Worm (Caenorhabditis elegans) whole organism, midembryonic: ENCODE data around the gene nhr-60.
"Not testable (repeated sequence)": the region's sequence is repeated elsewhere in the genome, so short reads cannot be mapped to it uniquely, and the experiment has no call there.

Source experiments
- T22C8.4 ChIP-seq: fragments of 200-800 bp; sonication (Bioruptor generic); IDR thresholded peaks from 2 replicates; pipeline ENCODE4 v1.3.6; 2022; ENCODE audit warnings: missing genetic modification characterization, missing compliant biosample characterization
- cog-1 ChIP-seq: sonication (generic microtip); optimal IDR thresholded peaks from 2 replicates; lab custom pipeline; 2016; ENCODE audit warnings: missing genetic modification characterization, missing compliant biosample characterization
- flt-1 ChIP-seq: fragments of 200-800 bp; sonication (Bioruptor generic); IDR thresholded peaks from 2 replicates; pipeline ENCODE4 v1.3.6; 2022; ENCODE audit warnings: missing genetic modification characterization, missing compliant biosample characterization
- klf-2 ChIP-seq: fragments of 200-800 bp; sonication (Bioruptor generic); conservative IDR thresholded peaks from 2 replicates; pipeline ENCODE4 v1.3.6; 2022; ENCODE audit warnings: missing genetic modification reagents, missing genetic modification characterization, missing compliant biosample characterization
- med-1 ChIP-seq: sonication (generic microtip); optimal IDR thresholded peaks from 2 replicates; lab custom pipeline; 2017; ENCODE audit warnings: missing genetic modification characterization, mild to moderate bottlenecking, missing compliant biosample characterization, antibody characterized with exemption, missing genetic modification reagents; ENCODE audit not compliant: insufficient read depth
- ref-1 ChIP-seq: fragments of 200-800 bp; sonication (Bioruptor generic); conservative IDR thresholded peaks from 2 replicates; pipeline ENCODE4 v1.3.6; 2022; ENCODE audit warnings: missing genetic modification reagents, missing genetic modification characterization, missing compliant biosample characterization
- tab-1 ChIP-seq: fragments of 200-800 bp; sonication (Bioruptor generic); IDR thresholded peaks from 2 replicates; pipeline ENCODE4 v1.3.6; 2022; ENCODE audit warnings: missing genetic modification characterization, missing compliant biosample characterization
- ztf-23 ChIP-seq: fragments of 200-800 bp; sonication (Bioruptor generic); IDR thresholded peaks from 2 replicates; pipeline ENCODE4 v1.3.6; 2022; ENCODE audit warnings: missing genetic modification reagents, missing genetic modification characterization, missing compliant biosample characterization
- ztf-29 ChIP-seq: fragments of 200-800 bp; sonication (Bioruptor generic); IDR thresholded peaks from 2 replicates; pipeline ENCODE4 v1.3.6; 2022; ENCODE audit warnings: missing genetic modification reagents, missing genetic modification characterization, missing compliant biosample characterization

The nhr-60 gene

DNA sequence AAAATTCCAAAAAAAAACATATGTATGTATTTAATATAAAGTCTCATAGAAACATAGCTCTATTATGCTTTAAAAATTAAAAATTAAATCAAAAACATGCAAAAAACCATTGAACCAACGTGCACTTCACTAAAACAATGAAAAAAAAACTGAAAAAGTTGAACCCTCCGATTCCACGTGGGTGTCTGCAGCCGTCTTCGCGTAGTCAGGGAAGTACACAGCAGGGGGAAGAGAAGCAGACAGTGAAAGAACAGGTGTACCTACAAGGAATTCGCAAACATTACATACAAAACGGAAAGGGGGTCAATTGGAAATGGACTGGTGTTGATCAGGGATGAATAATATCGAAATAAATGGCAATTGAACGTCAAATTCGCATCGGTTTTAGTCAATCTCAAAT lies 900 bp upstream of the nhr-60 start:
- TF ChIP-seq klf-2 (GFP tag; lab: Robert Waterston, UW) (no peak), ztf-29 (GFP tag; lab: Robert Waterston, UW) (no peak), tab-1 (GFP tag; lab: Robert Waterston, UW) (no peak), flt-1 (GFP tag; lab: Robert Waterston, UW) (no peak), cog-1 (tag; lab: Kevin White, UChicago) (no peak), med-1 (no peak), ztf-23 (GFP tag; lab: Robert Waterston, UW) (no peak)

DNA sequence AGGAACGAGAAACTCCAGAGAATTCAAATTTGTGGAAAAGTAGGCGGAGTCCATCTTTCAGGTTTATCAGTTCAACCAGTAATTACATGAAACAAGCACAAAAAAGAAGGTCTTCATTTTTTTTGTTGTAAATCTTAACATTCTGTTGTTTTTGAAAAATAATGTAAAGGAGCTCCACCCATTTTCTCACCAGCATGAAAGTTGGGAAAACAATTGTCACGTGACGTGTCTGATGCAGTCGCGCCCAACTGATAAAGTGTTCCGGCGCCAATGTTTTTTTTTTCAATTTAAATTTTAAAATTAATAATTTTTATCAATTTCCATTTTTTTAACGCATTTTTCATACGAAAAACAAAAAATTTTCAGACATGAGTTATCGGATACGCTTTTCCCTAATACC lies 4.0 kb downstream of the nhr-60 start, which contains the start of gene F57A10.4:
F57A10.4 (plus strand) TSS at position 367 of the 400 bp plus-strand sequence.
- TF ChIP-seq ztf-29 (GFP tag; lab: Robert Waterston, UW) (no peak), klf-2 (GFP tag; lab: Robert Waterston, UW) (no peak), T22C8.4 (GFP tag; lab: Robert Waterston, UW) (no peak), tab-1 (GFP tag; lab: Robert Waterston, UW) (no peak), ztf-23 (GFP tag; lab: Robert Waterston, UW) (no peak), med-1 (no peak), ref-1 (GFP tag; lab: Robert Waterston, UW) (no peak), cog-1 (tag; lab: Kevin White, UChicago) (no peak)

DNA sequence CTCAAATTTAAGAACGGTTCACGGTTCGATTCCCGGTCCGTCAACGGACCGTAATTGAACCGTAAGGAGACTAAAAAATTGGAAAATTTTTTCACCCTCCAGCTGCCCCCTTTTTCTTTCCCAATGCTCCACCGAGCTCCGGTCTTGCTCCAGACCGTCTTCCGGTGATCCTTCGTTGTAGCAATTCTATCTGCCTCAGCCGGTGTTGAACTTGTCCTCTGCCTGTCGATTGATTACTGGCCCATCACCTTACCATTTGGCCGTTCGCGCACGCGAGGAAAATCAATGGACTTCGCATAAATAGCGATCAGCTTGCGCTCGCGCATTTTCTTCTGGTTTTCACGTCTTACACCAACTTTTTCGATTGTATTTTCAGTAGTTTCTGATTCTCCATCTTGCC lies 5.7 kb downstream of the nhr-60 start:
- TF ChIP-seq ref-1 (GFP tag; lab: Robert Waterston, UW) (0 out of 2 replicates have a peak, but pooled peaks have one; percentile 11), ztf-23 (GFP tag; lab: Robert Waterston, UW) (0 out of 2 replicates have a peak, but pooled peaks have one; percentile 57), flt-1 (GFP tag; lab: Robert Waterston, UW) (peak; percentile 39; the same call in 1 of the 2 replicates), tab-1 (GFP tag; lab: Robert Waterston, UW) (peak; percentile 75), T22C8.4 (GFP tag; lab: Robert Waterston, UW) (peak; percentile 22; the same call in 1 of the 2 replicates)

DNA sequence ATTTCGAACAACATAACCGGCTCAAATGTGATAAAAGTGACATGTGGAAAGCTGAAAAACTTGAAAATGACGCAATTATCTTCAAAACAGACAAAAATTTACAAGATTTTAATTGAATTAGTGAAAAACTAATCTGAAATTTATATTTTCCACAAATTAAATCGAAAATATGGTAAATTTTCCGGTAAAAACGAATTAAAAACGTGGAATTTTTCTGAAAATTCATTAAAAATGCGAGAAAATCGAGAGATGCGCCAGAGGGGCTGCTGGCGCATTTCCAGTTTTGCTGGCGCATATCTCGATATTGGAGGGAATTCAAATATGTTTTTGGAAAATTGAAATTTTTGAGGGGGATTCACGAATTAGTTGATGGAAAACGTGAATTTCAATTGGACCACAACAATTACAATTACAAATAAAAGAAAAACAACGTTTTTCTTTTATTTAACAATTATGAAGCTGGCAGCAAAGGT lies 6.9 kb downstream of the nhr-60 start, which contains the start of the genes haf-3 and F57A10.2:
haf-3 (minus strand) TSS at position 51 of the 473 bp plus-strand sequence.
F57A10.2 (plus strand) TSS at position 454 of the 473 bp plus-strand sequence.
- TF ChIP-seq med-1 (no peak), ztf-29 (GFP tag; lab: Robert Waterston, UW) (no peak), ztf-23 (GFP tag; lab: Robert Waterston, UW) (0 out of 2 replicates have a peak, but pooled peaks have one; percentile 53), cog-1 (tag; lab: Kevin White, UChicago) (peak; percentile 38), T22C8.4 (GFP tag; lab: Robert Waterston, UW) (no peak), tab-1 (GFP tag; lab: Robert Waterston, UW) (no peak), ref-1 (GFP tag; lab: Robert Waterston, UW) (no peak), flt-1 (GFP tag; lab: Robert Waterston, UW) (peak; percentile 67; the same call in 1 of the 2 replicates), klf-2 (GFP tag; lab: Robert Waterston, UW) (0 out of 2 replicates have a peak, but pooled peaks have one; percentile 54)

DNA sequence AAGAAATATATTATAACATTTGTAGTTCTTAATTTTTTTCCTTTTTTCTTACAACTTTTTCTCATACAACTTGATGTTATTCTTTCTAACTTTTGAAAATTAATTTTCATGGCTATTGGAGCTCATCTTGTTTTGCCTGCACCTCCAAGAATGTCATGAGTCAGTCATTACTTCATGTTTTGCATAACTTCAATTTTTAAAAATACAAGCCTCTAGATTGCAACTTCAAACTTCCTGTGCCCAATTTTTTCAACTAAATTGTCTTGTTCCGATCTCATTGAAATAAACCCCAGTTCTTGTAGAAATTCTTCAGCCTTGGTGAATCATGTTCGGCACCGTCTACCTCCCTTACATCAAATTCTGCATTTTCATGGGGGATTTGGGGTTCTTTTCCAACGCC lies 14.6 kb downstream of the nhr-60 start, which contains the start of gene str-9:
str-9 (plus strand) TSS at position 301 of the 400 bp plus-strand sequence.
- TF ChIP-seq klf-2 (GFP tag; lab: Robert Waterston, UW) = no peak
- TF ChIP-seq med-1 = no peak
- no peak for TF ChIP-seq flt-1 (GFP tag; lab: Robert Waterston, UW)

DNA sequence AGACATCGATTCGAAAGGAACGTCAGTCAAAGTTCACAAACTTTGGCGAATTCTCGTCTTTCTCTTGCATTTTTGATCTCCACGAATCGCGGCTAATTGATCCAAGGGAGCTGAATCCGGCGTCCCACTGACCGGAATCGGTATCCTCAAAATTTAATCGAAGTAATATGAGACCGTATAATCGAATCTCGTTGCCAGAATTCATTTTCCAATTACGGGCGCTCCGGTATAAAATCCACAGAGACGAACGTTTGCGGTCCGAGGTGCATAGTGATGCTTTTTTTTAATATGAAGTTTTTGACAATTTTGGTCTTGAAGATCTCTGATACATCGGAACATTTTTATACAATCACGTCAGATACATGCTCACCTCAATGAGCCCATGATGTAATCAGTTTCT lies 15.4 kb downstream of the nhr-60 start:
- TF ChIP-seq ztf-29 (GFP tag; lab: Robert Waterston, UW) = no peak
- TF ChIP-seq med-1 = no peak
- TF ChIP-seq flt-1 (GFP tag; lab: Robert Waterston, UW) = no peak
- no peak for TF ChIP-seq ref-1 (GFP tag; lab: Robert Waterston, UW)
- no peak for TF ChIP-seq cog-1 (tag; lab: Kevin White, UChicago)
- no peak for TF ChIP-seq klf-2 (GFP tag; lab: Robert Waterston, UW)
- no peak for TF ChIP-seq T22C8.4 (GFP tag; lab: Robert Waterston, UW)
- TF ChIP-seq tab-1 (GFP tag; lab: Robert Waterston, UW) = no peak
- no peak for TF ChIP-seq ztf-23 (GFP tag; lab: Robert Waterston, UW)

DNA sequence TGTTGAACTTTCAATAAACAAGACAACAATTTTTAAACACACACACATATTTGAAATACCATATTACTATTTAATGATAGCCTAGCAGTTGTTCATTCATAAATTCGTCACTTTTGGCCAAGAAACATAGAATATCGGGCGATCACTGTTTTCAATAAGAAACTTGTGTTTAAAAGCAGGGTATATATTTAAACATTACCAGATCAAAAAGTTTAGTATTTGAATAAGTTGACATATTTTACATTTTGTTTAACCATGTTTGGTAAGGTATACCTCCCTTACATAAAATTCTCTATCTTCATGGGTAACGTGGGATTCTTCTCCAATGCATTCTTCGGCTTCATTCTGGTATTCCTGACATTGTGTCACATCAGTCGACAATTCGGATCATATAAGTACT lies 18.3 kb downstream of the nhr-60 start, which contains the start of gene str-8:
str-8 (plus strand) TSS at position 301 of the 400 bp plus-strand sequence.
- not testable (repeated sequence) for TF ChIP-seq ref-1, ztf-23, flt-1 (GFP tag; lab: Robert Waterston, UW)

DNA sequence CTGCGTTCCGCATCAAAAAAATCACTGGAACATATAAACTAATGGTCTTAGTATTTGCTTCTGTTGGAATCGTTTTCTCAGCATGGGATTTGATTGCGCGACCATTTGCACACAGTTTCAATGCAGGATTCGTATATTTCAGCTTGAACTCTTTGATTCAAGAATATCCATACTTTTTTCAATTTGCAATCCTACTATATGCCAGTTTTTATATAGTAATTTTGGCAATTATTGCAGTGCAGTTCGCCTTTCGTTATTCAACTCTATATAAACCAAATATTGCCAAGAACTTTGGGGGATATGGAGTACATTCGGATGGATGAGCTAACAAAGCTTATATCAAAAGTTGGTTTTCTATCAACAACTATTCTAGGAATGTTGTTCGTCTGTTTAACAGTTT lies 20.1 kb downstream of the nhr-60 start, which contains the start of gene str-5:
str-5 (plus strand) TSS at position 301 of the 400 bp plus-strand sequence.
- not testable (repeated sequence) for TF ChIP-seq T22C8.4, flt-1, tab-1 (GFP tag; lab: Robert Waterston, UW)

DNA sequence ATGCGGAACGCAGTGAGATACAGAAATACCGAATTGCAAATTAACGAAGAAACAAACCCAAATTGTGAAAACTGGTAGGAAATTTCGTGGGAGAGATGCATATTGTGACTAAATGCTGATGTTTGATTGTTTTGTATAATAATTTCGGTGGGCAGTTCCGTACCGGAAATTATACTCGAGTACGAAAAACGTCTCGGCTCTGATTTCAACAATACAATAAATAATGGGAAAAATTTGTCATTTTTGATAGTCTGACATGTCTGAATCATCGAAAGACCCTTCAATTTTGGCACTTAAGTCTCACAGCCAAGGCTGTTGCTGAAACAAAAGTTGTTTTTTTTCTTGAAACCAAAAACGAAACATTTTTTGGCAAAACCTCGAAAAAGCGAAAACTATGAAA lies 21.0 kb downstream of the nhr-60 start, which contains the start of gene str-43:
str-43 (minus strand) TSS at position 101 of the 400 bp plus-strand sequence.
- TF ChIP-seq flt-1 (GFP tag; lab: Robert Waterston, UW) = no peak
- no peak for TF ChIP-seq klf-2 (GFP tag; lab: Robert Waterston, UW)
- TF ChIP-seq ztf-23 (GFP tag; lab: Robert Waterston, UW) = no peak
- no peak for TF ChIP-seq tab-1 (GFP tag; lab: Robert Waterston, UW)
- TF ChIP-seq cog-1 (tag; lab: Kevin White, UChicago) = no peak
- no peak for TF ChIP-seq med-1
- TF ChIP-seq ref-1 (GFP tag; lab: Robert Waterston, UW) = no peak
- no peak for TF ChIP-seq T22C8.4 (GFP tag; lab: Robert Waterston, UW)
- TF ChIP-seq ztf-29 (GFP tag; lab: Robert Waterston, UW) = no peak
